Worm (Caenorhabditis elegans) whole organism, L4 larva: Measurements from ENCODE around the gene npr-31.
A peak's percentile ranks its signal among the peaks of the same experiment; 100 is the strongest.

Experiments used
- F49E8.2 ChIP-seq: sonication (generic microtip); optimal IDR thresholded peaks from 2 replicates; lab custom pipeline; 2016; ENCODE audit warnings: missing compliant biosample characterization, mild to moderate bottlenecking, missing genetic modification characterization, borderline replicate concordance
- Y5F2A.4 ChIP-seq: fragments of 200-800 bp; sonication (Bioruptor generic); optimal IDR thresholded peaks from 2 replicates; lab custom pipeline; 2018; ENCODE audit warnings: mild to moderate bottlenecking, missing genetic modification characterization, missing compliant biosample characterization
- ZK337.2 ChIP-seq: fragments of 200-800 bp; sonication (Bioruptor generic); IDR thresholded peaks from 2 replicates; pipeline ENCODE4 v1.3.6; 2022; ENCODE audit warnings: missing genetic modification reagents, missing genetic modification characterization, missing compliant biosample characterization
- ZK546.5 ChIP-seq, 2 experiments: sonication (generic microtip); optimal IDR thresholded peaks; 2 replicates each; lab custom pipeline; 2017; ENCODE audit warnings: missing biosample characterization in 2 of 2, missing genetic modification characterization in 2 of 2
- aly-2 ChIP-seq: sonication (generic microtip); optimal IDR thresholded peaks from 2 replicates; lab custom pipeline; 2018; ENCODE audit warnings: missing biosample characterization, missing genetic modification characterization
- ama-1 ChIP-seq: fragments of 150-350 bp; optimal IDR thresholded peaks from 2 replicates; lab custom pipeline; 2014; ENCODE audit warnings: inconsistent platforms, mixed read lengths
- ceh-62 ChIP-seq: sonication (generic microtip); optimal IDR thresholded peaks from 2 replicates; lab custom pipeline; 2017; ENCODE audit warnings: missing biosample characterization, missing genetic modification characterization
- ctbp-1 ChIP-seq: fragments of 200-800 bp; sonication (Bioruptor generic); IDR thresholded peaks from 2 replicates; pipeline ENCODE4 v1.3.6; 2022; ENCODE audit warnings: missing genetic modification reagents, missing genetic modification characterization, missing compliant biosample characterization
- daf-12 ChIP-seq: fragments of 150-350 bp; optimal IDR thresholded peaks from 2 replicates; lab custom pipeline; 2014; ENCODE audit warnings: missing biosample characterization, missing genetic modification reagents, missing genetic modification characterization
- daf-16 ChIP-seq, 3 experiments: sonication (generic microtip); optimal IDR thresholded peaks; 2 replicates each; lab custom pipeline; 2016 to 2017; ENCODE audit warnings: missing genetic modification characterization in 3 of 3, missing genetic modification reagents in 3 of 3, mild to moderate bottlenecking in 2 of 3, missing compliant biosample characterization in 2 of 3, missing biosample characterization in 1 of 3, moderate library complexity in 1 of 3
- daf-8 ChIP-seq: fragments of 200-800 bp; sonication (Bioruptor generic); IDR thresholded peaks from 2 replicates; pipeline ENCODE4 v1.3.6; 2022; ENCODE audit warnings: missing genetic modification characterization, missing compliant biosample characterization
- dmd-6 ChIP-seq: fragments of 200-800 bp; sonication (Bioruptor generic); IDR thresholded peaks from 2 replicates; pipeline ENCODE4 v1.3.6; 2022; ENCODE audit warnings: missing genetic modification reagents, missing genetic modification characterization, missing compliant biosample characterization
- dmd-9 ChIP-seq: fragments of 200-800 bp; sonication (Bioruptor generic); IDR thresholded peaks from 2 replicates; pipeline ENCODE4 v1.3.6; 2022; ENCODE audit warnings: missing genetic modification reagents, missing genetic modification characterization, missing compliant biosample characterization
- dve-1 ChIP-seq: sonication (generic microtip); optimal IDR thresholded peaks from 2 replicates; lab custom pipeline; 2017; ENCODE audit warnings: antibody characterized with exemption, mild to moderate bottlenecking, missing genetic modification characterization, missing compliant biosample characterization; ENCODE audit not compliant: insufficient read depth
- egl-27 ChIP-seq: sonication (generic microtip); optimal IDR thresholded peaks from 3 replicates; lab custom pipeline; 2017; ENCODE audit warnings: missing biosample characterization, missing genetic modification reagents, missing genetic modification characterization
- fos-1 ChIP-seq: fragments of 150-350 bp; optimal IDR thresholded peaks from 2 replicates; lab custom pipeline; 2014; ENCODE audit warnings: missing biosample characterization, missing genetic modification characterization
- hlh-11 ChIP-seq: fragments of 200-800 bp; sonication (Bioruptor generic); optimal IDR thresholded peaks from 2 replicates; lab custom pipeline; 2018; ENCODE audit warnings: mild to moderate bottlenecking, missing genetic modification characterization, missing compliant biosample characterization
- hmg-1.1 ChIP-seq: fragments of 200-800 bp; sonication (Bioruptor generic); IDR thresholded peaks from 2 replicates; pipeline ENCODE4 v1.3.6; 2022; ENCODE audit warnings: missing genetic modification reagents, missing genetic modification characterization, missing compliant biosample characterization
- lin-13 ChIP-seq: fragments of 150-350 bp; optimal IDR thresholded peaks from 2 replicates; lab custom pipeline; 2014; ENCODE audit warnings: missing biosample characterization, missing genetic modification reagents, missing genetic modification characterization
- lin-15B ChIP-seq: fragments of 150-350 bp; sonication (generic microtip); optimal IDR thresholded peaks from 3 replicates; lab custom pipeline; 2014; ENCODE audit warnings: missing biosample characterization, missing genetic modification characterization
- mdt-29 ChIP-seq: fragments of 200-800 bp; sonication (Bioruptor generic); IDR thresholded peaks from 2 replicates; pipeline ENCODE4 v1.3.6; 2022; ENCODE audit warnings: missing genetic modification reagents, missing genetic modification characterization, missing compliant biosample characterization
- mxl-2 ChIP-seq: fragments of 200-800 bp; sonication (Bioruptor generic); conservative IDR thresholded peaks from 2 replicates; pipeline ENCODE4 v1.3.6; 2022; ENCODE audit warnings: missing genetic modification reagents, missing genetic modification characterization, missing compliant biosample characterization
- nhr-102 ChIP-seq: sonication (generic microtip); optimal IDR thresholded peaks from 2 replicates; lab custom pipeline; 2016; ENCODE audit warnings: mild to moderate bottlenecking, missing genetic modification characterization, moderate library complexity, missing compliant biosample characterization
- nhr-11 ChIP-seq: fragments of 150-350 bp; optimal IDR thresholded peaks from 2 replicates; lab custom pipeline; 2014; ENCODE audit warnings: missing biosample characterization, missing genetic modification characterization
- nhr-25 ChIP-seq: sonication (generic microtip); optimal IDR thresholded peaks from 2 replicates; lab custom pipeline; 2017; ENCODE audit warnings: missing genetic modification characterization, mild to moderate bottlenecking, missing compliant biosample characterization, antibody characterized with exemption, moderate library complexity, borderline replicate concordance; ENCODE audit not compliant: insufficient read depth
- nhr-28 ChIP-seq: fragments of 150-350 bp; optimal IDR thresholded peaks from 2 replicates; lab custom pipeline; 2014; ENCODE audit warnings: missing biosample characterization, missing genetic modification characterization
- nhr-41 ChIP-seq: fragments of 200-800 bp; sonication (Bioruptor generic); IDR thresholded peaks from 2 replicates; pipeline ENCODE4 v1.3.6; 2022; ENCODE audit warnings: missing genetic modification reagents, missing genetic modification characterization, missing compliant biosample characterization
- nhr-48 ChIP-seq: sonication (generic microtip); optimal IDR thresholded peaks from 2 replicates; lab custom pipeline; 2016; ENCODE audit warnings: mild to moderate bottlenecking, missing genetic modification characterization, missing compliant biosample characterization
- nhr-76 ChIP-seq: fragments of 150-350 bp; optimal IDR thresholded peaks from 2 replicates; lab custom pipeline; 2014; ENCODE audit warnings: missing biosample characterization, missing genetic modification characterization
- nhr-77 ChIP-seq: fragments of 150-350 bp; optimal IDR thresholded peaks from 2 replicates; lab custom pipeline; 2014; ENCODE audit warnings: missing biosample characterization, missing genetic modification characterization
- pha-4 ChIP-seq, 2 experiments: fragments of 150-350 bp in 1 of 2; fragments of 200-800 bp in 1 of 2; sonication (Bioruptor generic) in 1 of 2; IDR thresholded peaks in 1 of 2; optimal IDR thresholded peaks in 1 of 2; 2 replicates each; pipeline versions ENCODE4 v1.3.6 to Lab custom; 2014 to 2022; ENCODE audit warnings: missing genetic modification characterization in 2 of 2, missing genetic modification reagents in 2 of 2, missing biosample characterization in 1 of 2, missing compliant biosample characterization in 1 of 2
- php-3 ChIP-seq: fragments of 200-800 bp; sonication (Bioruptor generic); IDR thresholded peaks from 2 replicates; pipeline ENCODE4 v1.3.6; 2022; ENCODE audit warnings: missing genetic modification reagents, missing genetic modification characterization, missing compliant biosample characterization
- pqm-1 ChIP-seq: sonication (generic microtip); optimal IDR thresholded peaks from 2 replicates; lab custom pipeline; 2017; ENCODE audit warnings: missing biosample characterization, missing genetic modification characterization
- unc-130 ChIP-seq: sonication (generic microtip); optimal IDR thresholded peaks from 2 replicates; lab custom pipeline; 2016; ENCODE audit warnings: missing genetic modification reagents, missing genetic modification characterization, missing compliant biosample characterization
- unc-62 ChIP-seq, 3 experiments: fragments of 150-350 bp in 1 of 3; sonication (generic microtip); optimal IDR thresholded peaks in 2 of 3; peaks in 1 of 3; 1 replicate in 1 of 3; 2 replicates in 2 of 3; lab custom pipeline; 2014 to 2017; ENCODE audit warnings: missing biosample characterization in 3 of 3, missing genetic modification characterization in 3 of 3, missing genetic modification reagents in 3 of 3, missing genotype in 1 of 3
- zfp-3 ChIP-seq: fragments of 200-800 bp; sonication (Bioruptor generic); conservative IDR thresholded peaks from 2 replicates; pipeline ENCODE4 v1.3.6; 2022; ENCODE audit warnings: missing genetic modification reagents, missing genetic modification characterization, missing compliant biosample characterization

The npr-31 gene

ce11 chrII:7157415-7157814, 13.0 kb downstream of the npr-31 start (continued):
- TF ChIP-seq nhr-48 (tag; lab: Kevin White, UChicago) (peak; percentile 19), pqm-1 (tag; lab: Kevin White, UChicago) (peak; percentile 69), nhr-41 (no peak), hlh-11 (tag; lab: Kevin White, UChicago) (peak; percentile 75), nhr-11 (tag; lab: Kevin White, UChicago) (no peak), nhr-76 (tag; lab: Kevin White, UChicago) (no peak), hmg-1.1 (GFP tag; lab: Robert Waterston, UW) (no peak), ZK546.5 (tag; optimal IDR thresholded peaks at IDR 0.05; lab: Kevin White, UChicago) (no peak), lin-13 (no peak)

- TF ChIP-seq mxl-2 (GFP tag; lab: Robert Waterston, UW) (no peak), unc-62 (GFP tag; optimal IDR thresholded peaks at IDR 0.05 in 1 of 2; lab: Kevin White, UChicago) (peak in 1 of 2 experiments; percentile 30), unc-62 (tag; optimal IDR thresholded peaks at IDR 0.05; lab: Kevin White, UChicago) (no peak)
Observed at ce11 chrII:7161512-7161911, 17.1 kb downstream of the npr-31 start, which contains the start of gene C27H5.12. TSS of gene C27H5.12 (minus strand) at chrII:7161612.

ce11 chrII:7165749-7166148, 21.3 kb downstream of the npr-31 start, which contains the start of gene mfsd-13.2:
TSS of gene mfsd-13.2 (minus strand) at chrII:7165849.
- TF ChIP-seq ceh-62 (tag; lab: Kevin White, UChicago) (no peak), zfp-3 (GFP tag; lab: Robert Waterston, UW) (no peak), mdt-29 (GFP tag; lab: Robert Waterston, UW) (no peak), Y5F2A.4 (GFP tag; lab: Kevin White, UChicago) (no peak), unc-62 (GFP tag; optimal IDR thresholded peaks at IDR 0.05 in 1 of 2; lab: Kevin White, UChicago) (peak in 1 of 2 experiments; percentile 76), unc-62 (tag; optimal IDR thresholded peaks at IDR 0.05; lab: Kevin White, UChicago) (no peak), ama-1 (no peak), pqm-1 (tag; lab: Kevin White, UChicago) (no peak)

- TF ChIP-seq ama-1 (no peak), pqm-1 (tag; lab: Kevin White, UChicago) (peak; percentile 92), php-3 (peak; percentile 90), nhr-102 (peak; percentile 46), nhr-77 (tag; lab: Kevin White, UChicago) (peak; percentile 76), nhr-28 (peak; percentile 97), dmd-6 (GFP tag; lab: Robert Waterston, UW) (peak; percentile 91), egl-27 (tag; lab: Kevin White, UChicago) (no peak), nhr-48 (tag; lab: Kevin White, UChicago) (peak; percentile 12), hlh-11 (tag; lab: Kevin White, UChicago) (peak; percentile 60), dve-1 (tag; lab: Kevin White, UChicago) (peak; percentile 80), lin-15B (tag; lab: Kevin White, UChicago) (no peak), fos-1 (tag; lab: Kevin White, UChicago) (no peak), daf-16 (GFP tag; optimal IDR thresholded peaks at IDR 0.05; lab: Kevin White, UChicago) (no peak), daf-16 (tag; optimal IDR thresholded peaks at IDR 0.05; lab: Kevin White, UChicago) (peak; percentile 65)
Observed at ce11 chrII:7166768-7167167, 22.4 kb downstream of the npr-31 start.

- TF ChIP-seq daf-12 (tag; lab: Kevin White, UChicago) = no peak
- TF ChIP-seq aly-2 (tag; lab: Kevin White, UChicago) = no peak
- TF ChIP-seq nhr-25 (tag; lab: Kevin White, UChicago) = no peak
- no peak for TF ChIP-seq ZK337.2
- no peak for TF ChIP-seq ZK546.5 (tag; optimal IDR thresholded peaks at IDR 0.05; lab: Kevin White, UChicago)
- no peak for TF ChIP-seq daf-8
- TF ChIP-seq F49E8.2 (tag; lab: Kevin White, UChicago) = no peak
- no peak for TF ChIP-seq ctbp-1
- TF ChIP-seq unc-62 (GFP tag; optimal IDR thresholded peaks at IDR 0.05 in 1 of 2; lab: Kevin White, UChicago) = no peak
- TF ChIP-seq unc-62 (tag; optimal IDR thresholded peaks at IDR 0.05; lab: Kevin White, UChicago) = no peak
- no peak for TF ChIP-seq pha-4 (GFP tag; IDR thresholded peaks at IDR 0.05; lab: Robert Waterston, UW)
- no peak for TF ChIP-seq pha-4 (tag; optimal IDR thresholded peaks at IDR 0.05; lab: Kevin White, UChicago)
- no peak for TF ChIP-seq dmd-9 (GFP tag; lab: Robert Waterston, UW)
- TF ChIP-seq daf-16 (GFP tag; optimal IDR thresholded peaks at IDR 0.05; lab: Kevin White, UChicago) = no peak
- no peak for TF ChIP-seq daf-16 (tag; optimal IDR thresholded peaks at IDR 0.05; lab: Kevin White, UChicago)
- TF ChIP-seq mdt-29 (GFP tag; lab: Robert Waterston, UW) = no peak
- TF ChIP-seq unc-130 (GFP tag; lab: Kevin White, UChicago) = no peak
Observed at ce11 chrII:7168712-7169111, 24.3 kb downstream of the npr-31 start, which contains the start of gene col-36. TSS of gene col-36 (minus strand) at chrII:7168812.
